Fruit fly (Drosophila melanogaster) Kc167 (cell line): ENCODE results near the gene Bdp1.

Source experiments
- Myc ChIP-seq: fragments of >200 bp; optimal IDR thresholded peaks from 2 replicates; lab custom pipeline; 2017; ENCODE audit warnings: missing external identifiers
- Sin3A ChIP-seq: fragments of >200 bp; optimal IDR thresholded peaks from 2 replicates; lab custom pipeline; 2018; ENCODE audit warnings: missing external identifiers
- h ChIP-seq: fragments of >200 bp; optimal IDR thresholded peaks from 3 replicates; lab custom pipeline; 2018; ENCODE audit warnings: missing external identifiers
- insv ChIP-seq: fragments of >200 bp; optimal IDR thresholded peaks from 3 replicates; lab custom pipeline; 2018; ENCODE audit warnings: missing external identifiers
- psq ChIP-seq: fragments of >200 bp; optimal IDR thresholded peaks from 2 replicates; lab custom pipeline; 2017; ENCODE audit warnings: missing external identifiers
- ttk ChIP-seq: sonication (Bioruptor generic); optimal IDR thresholded peaks from 2 replicates; lab custom pipeline; 2017; ENCODE audit warnings: missing external identifiers

dm6 chr2L:13362953-13363352 is 10.7 kb downstream of the Bdp1 start:
- TF ChIP-seq psq (lab: Kevin White, UChicago), result no peak
- TF ChIP-seq insv, result no peak
- TF ChIP-seq ttk (lab: Kevin White, UChicago), result no peak
- TF ChIP-seq Myc (lab: Kevin White, UChicago), result no peak
- no peak for TF ChIP-seq Sin3A (lab: Kevin White, UChicago)
- TF ChIP-seq h, result no peak
